Worm (Caenorhabditis elegans) whole organism, late embryonic: ENCODE data around the gene ZC477.7.

ENCODE experiments used
- ahr-1 ChIP-seq: sonication (generic microtip); optimal IDR thresholded peaks from 2 replicates; lab custom pipeline; 2016; ENCODE audit warnings: missing genetic modification characterization, missing compliant biosample characterization
- ama-1 ChIP-seq: fragments of 150-350 bp; optimal IDR thresholded peaks from 2 replicates; lab custom pipeline; 2014
- ceh-19 ChIP-seq: fragments of 200-800 bp; sonication (Bioruptor generic); optimal IDR thresholded peaks from 2 replicates; lab custom pipeline; 2018; ENCODE audit warnings: mild to moderate bottlenecking, missing genetic modification characterization, missing compliant biosample characterization
- ceh-48 ChIP-seq: sonication (generic microtip); optimal IDR thresholded peaks from 2 replicates; lab custom pipeline; 2016; ENCODE audit warnings: missing genetic modification characterization, inconsistent platforms, missing compliant biosample characterization
- ceh-9 ChIP-seq: sonication (generic microtip); optimal IDR thresholded peaks from 2 replicates; lab custom pipeline; 2016; ENCODE audit warnings: mild to moderate bottlenecking, missing genetic modification characterization, inconsistent platforms, missing compliant biosample characterization
- elt-2 ChIP-seq: sonication (generic microtip); optimal IDR thresholded peaks from 2 replicates; lab custom pipeline; 2016; ENCODE audit warnings: missing genetic modification reagents, missing genetic modification characterization, missing compliant biosample characterization
- lin-11 ChIP-seq: fragments of 200-800 bp; sonication (Bioruptor generic); optimal IDR thresholded peaks from 2 replicates; lab custom pipeline; 2018; ENCODE audit warnings: mild to moderate bottlenecking, missing genetic modification characterization, missing compliant biosample characterization
- pag-3 ChIP-seq: sonication (generic microtip); optimal IDR thresholded peaks from 2 replicates; lab custom pipeline; 2016; ENCODE audit warnings: missing compliant biosample characterization, missing genetic modification characterization, borderline replicate concordance
- pat-9 ChIP-seq: fragments of 200-800 bp; sonication (Bioruptor generic); optimal IDR thresholded peaks from 2 replicates; lab custom pipeline; 2018; ENCODE audit warnings: mild to moderate bottlenecking, missing genetic modification characterization, moderate library complexity, missing compliant biosample characterization
- pqm-1 ChIP-seq: sonication (generic microtip); optimal IDR thresholded peaks from 2 replicates; lab custom pipeline; 2016; ENCODE audit warnings: missing genetic modification characterization, missing compliant biosample characterization
- tbx-2 ChIP-seq: sonication (generic microtip); optimal IDR thresholded peaks from 2 replicates; lab custom pipeline; 2016; ENCODE audit warnings: missing genetic modification characterization, missing compliant biosample characterization
- unc-55 ChIP-seq: sonication (generic microtip); optimal IDR thresholded peaks from 2 replicates; lab custom pipeline; 2017; ENCODE audit warnings: missing biosample characterization, missing genetic modification reagents, missing genetic modification characterization
- unc-86 ChIP-seq: sonication (generic microtip); optimal IDR thresholded peaks from 2 replicates; lab custom pipeline; 2016; ENCODE audit warnings: missing genetic modification characterization, missing compliant biosample characterization

DNA sequence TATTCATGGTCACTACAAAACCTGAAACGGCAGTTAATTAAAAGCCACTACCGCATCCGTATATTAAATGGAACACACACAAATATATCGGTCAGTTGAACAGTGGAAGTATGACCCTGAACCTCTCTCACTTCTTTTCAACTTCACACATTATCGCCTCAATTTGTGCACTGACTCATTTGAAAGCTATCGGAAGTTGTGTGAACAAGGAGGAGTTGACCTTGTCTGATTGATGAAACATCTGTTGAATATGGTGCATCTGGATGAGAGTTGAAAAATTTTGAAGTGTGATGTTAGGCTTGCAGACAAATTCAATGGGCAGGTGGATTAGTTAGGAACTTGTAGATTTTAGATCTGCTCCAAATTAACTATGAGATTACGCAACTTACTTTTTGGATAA is 13.8 kb downstream of the ZC477.7 start:
- TF ChIP-seq tbx-2 (tag; lab: Kevin White, UChicago) (no peak), ceh-9 (tag; lab: Kevin White, UChicago) (no peak), ceh-48 (tag; lab: Kevin White, UChicago) (no peak), pat-9 (tag; lab: Kevin White, UChicago) (no peak), unc-55 (GFP tag; lab: Kevin White, UChicago) (no peak), lin-11 (tag; lab: Kevin White, UChicago) (no peak), unc-86 (no peak), ceh-19 (GFP tag; lab: Kevin White, UChicago) (no peak), pqm-1 (tag; lab: Kevin White, UChicago) (no peak), elt-2 (tag; lab: Kevin White, UChicago) (no peak), ahr-1 (tag; lab: Kevin White, UChicago) (no peak), pag-3 (no peak), ama-1 (lab: Kevin White, UChicago) (no peak)
